Fruit fly (Drosophila melanogaster): Measurements from ENCODE around the gene amd.

The amd gene

DNA sequence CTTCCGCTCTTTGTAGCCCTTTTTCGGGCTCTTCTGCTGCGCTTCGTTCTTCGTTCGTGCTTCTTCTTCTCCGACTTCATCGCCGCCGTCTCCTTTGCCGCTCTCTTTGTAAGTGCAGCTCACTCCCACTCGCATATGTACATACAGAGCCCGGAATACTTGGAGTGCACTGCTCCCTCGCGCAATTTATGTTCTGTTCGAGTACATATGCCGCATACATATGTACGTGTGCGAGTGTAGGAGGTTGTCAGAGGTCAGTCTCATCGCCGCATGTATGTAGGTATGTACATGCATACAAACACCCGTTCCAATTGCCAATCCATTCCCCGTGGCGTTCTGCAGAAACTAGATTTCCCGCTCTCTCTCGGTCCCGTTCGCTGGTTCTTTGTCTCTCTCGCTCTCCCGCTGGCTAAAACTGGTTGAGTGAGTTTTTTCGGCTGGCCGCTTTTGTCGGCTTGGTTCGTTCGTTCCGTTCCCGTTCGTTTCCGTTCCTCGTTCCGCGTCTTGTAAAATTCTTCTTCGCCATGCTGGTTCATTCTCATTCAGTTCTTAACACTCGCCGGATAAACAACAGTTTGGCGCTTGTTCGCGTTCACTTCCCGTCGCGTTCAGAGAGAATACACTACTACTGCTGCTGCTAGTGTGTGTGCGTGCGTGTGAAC, 48.2 kb downstream of the amd start (continued):
- peak; percentile 71 for TF ChIP-seq Hand (GFP tag; optimal IDR thresholded peaks at IDR 0.05)
- peak; percentile 5 for TF ChIP-seq Hey (tag; optimal IDR thresholded peaks at IDR 0.05)
- TF ChIP-seq hkb (optimal IDR thresholded peaks at IDR 0.05) = no peak
- TF ChIP-seq hkb (GFP tag; IDR thresholded peaks at IDR 0.05) = 0 out of 2 replicates have a peak, but pooled peaks have one; percentile 13
- TF ChIP-seq Ets65A (GFP tag) = no peak
- no peak for TF ChIP-seq zfh1 (GFP tag; IDR thresholded peaks at IDR 0.05)
- no peak for TF ChIP-seq CG17612 (GFP tag; IDR thresholded peaks at IDR 0.05)
- TF ChIP-seq Mes4 (GFP tag; optimal IDR thresholded peaks at IDR 0.05) = no peak
- peak; percentile 33 for TF ChIP-seq gcm (GFP tag; optimal IDR thresholded peaks at IDR 0.05)
- TF ChIP-seq D19B (GFP tag; optimal IDR thresholded peaks at IDR 0.05) = no peak
- no peak for TF ChIP-seq GATAe (GFP tag; conservative IDR thresholded peaks at IDR 0.05)
- TF ChIP-seq run (tag; optimal IDR thresholded peaks at IDR 0.05) = peak; percentile 21
- no peak for TF ChIP-seq CG4328 (GFP tag; optimal IDR thresholded peaks at IDR 0.05)
- peak; percentile 20; the same call in 1 of the 2 replicates for TF ChIP-seq NFAT (GFP tag; IDR thresholded peaks at IDR 0.05)
- no peak for TF ChIP-seq CG11085 (GFP tag; IDR thresholded peaks at IDR 0.05)
- TF ChIP-seq CG12659 (GFP tag; optimal IDR thresholded peaks at IDR 0.05) = peak; percentile 29
- TF ChIP-seq p53 (GFP tag; optimal IDR thresholded peaks at IDR 0.05) = no peak
- no peak for TF ChIP-seq ham (GFP tag; IDR thresholded peaks at IDR 0.05)
- TF ChIP-seq CoRest (tag; optimal IDR thresholded peaks at IDR 0.05) = no peak
- TF ChIP-seq slbo (GFP tag; IDR thresholded peaks at IDR 0.05) = no peak
- no peak for TF ChIP-seq CG4730 (GFP tag; IDR thresholded peaks at IDR 0.05)
- no peak for TF ChIP-seq E2f1 (GFP tag; IDR thresholded peaks at IDR 0.05)
- TF ChIP-seq grau (tag; optimal IDR thresholded peaks at IDR 0.05) = peak; percentile 51
- TF ChIP-seq Hmr (GFP tag; optimal IDR thresholded peaks at IDR 0.05) = peak; percentile 64
- TF ChIP-seq MESR4 (GFP tag; optimal IDR thresholded peaks at IDR 0.05) = no peak
- no peak for TF ChIP-seq Dfd (GFP tag; optimal IDR thresholded peaks at IDR 0.05)
- peak in 1 of 3 experiments; percentile 80 for TF ChIP-seq Stat92E (GFP tag; optimal IDR thresholded peaks at IDR 0.05)
- TF ChIP-seq CG12769 (tag; optimal IDR thresholded peaks at IDR 0.05) = peak; percentile 71
- 0 out of 3 replicates have a peak, but pooled peaks have one; percentile 5 for TF ChIP-seq CG6791 (GFP tag; IDR thresholded peaks at IDR 0.05; ENCODE audit: partially characterized antibody)
- no peak for TF ChIP-seq CG16779 (GFP tag; IDR thresholded peaks at IDR 0.05)
- peak; percentile 66 for TF ChIP-seq HLHmδ (GFP tag; optimal IDR thresholded peaks at IDR 0.05)
- no peak for TF ChIP-seq tin (GFP tag; optimal IDR thresholded peaks at IDR 0.05)
- TF ChIP-seq Taf1 (GFP tag; IDR thresholded peaks at IDR 0.05) = no peak
- TF ChIP-seq amos (GFP tag; IDR thresholded peaks at IDR 0.05; ENCODE audit: partially characterized antibody) = peak; percentile 33; the same call in 1 of the 2 replicates
- no peak for TF ChIP-seq CG11247 (GFP tag; IDR thresholded peaks at IDR 0.05)
- TF ChIP-seq zen2 (GFP tag; IDR thresholded peaks at IDR 0.05; ENCODE audit: partially characterized antibody) = no peak
- peak; percentile 60; the same call in 1 of the 2 replicates for TF ChIP-seq Adf1 (GFP tag; IDR thresholded peaks at IDR 0.05)
- TF ChIP-seq CG10565 (GFP tag; optimal IDR thresholded peaks at IDR 0.05) = no peak
- peak; percentile 56 for TF ChIP-seq sug (tag; optimal IDR thresholded peaks at IDR 0.05)
- no peak for TF ChIP-seq vnd (GFP tag; IDR thresholded peaks at IDR 0.05; ENCODE audit: partially characterized antibody)
- TF ChIP-seq CG10654 (GFP tag; optimal IDR thresholded peaks at IDR 0.05) = no peak
- TF ChIP-seq Ets97D (GFP tag; optimal IDR thresholded peaks at IDR 0.05) = no peak
- no peak for TF ChIP-seq tap (tag; optimal IDR thresholded peaks at IDR 0.05)
- no peak for TF ChIP-seq al (GFP tag; IDR thresholded peaks at IDR 0.05)
- no peak for TF ChIP-seq CG6254 (GFP tag; optimal IDR thresholded peaks at IDR 0.05)
- no peak for TF ChIP-seq CG1529 (GFP tag; optimal IDR thresholded peaks at IDR 0.05)
- TF ChIP-seq tna (GFP tag; IDR thresholded peaks at IDR 0.05; ENCODE audit: partially characterized antibody) = no peak
- no peak for TF ChIP-seq CG18476 (GFP tag; optimal IDR thresholded peaks at IDR 0.05)
- TF ChIP-seq gem (tag; optimal IDR thresholded peaks at IDR 0.05) = peak; percentile 37
- TF ChIP-seq Atf3 (GFP tag; optimal IDR thresholded peaks at IDR 0.05) = no peak
